Worm (Caenorhabditis elegans): Measurements from ENCODE around the gene mdmh-35.

mdmh-35 gene

DNA sequence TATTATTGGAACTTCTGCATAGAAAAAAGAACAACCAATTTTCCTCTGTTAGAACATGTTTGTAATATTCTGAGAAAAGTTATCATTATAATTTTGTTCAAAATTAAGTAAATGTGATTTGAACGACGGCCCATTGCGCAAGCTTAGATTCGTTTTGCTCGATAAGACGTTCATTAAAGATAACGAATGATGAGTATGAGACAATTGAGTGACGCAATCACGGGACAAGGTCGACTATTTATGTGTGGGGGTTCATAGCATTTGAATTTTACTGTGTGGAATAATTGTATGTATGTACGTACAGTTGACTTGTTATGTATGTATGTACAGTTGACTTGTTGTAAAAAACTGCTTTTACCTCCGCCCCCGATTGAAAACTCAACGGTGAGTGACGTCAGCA is 36.2 kb downstream of the mdmh-35 start:
- TF ChIP-seq him-1 (tag; optimal IDR thresholded peaks at IDR 0.05) (no peak), dao-5 (tag; optimal IDR thresholded peaks at IDR 0.05) (no peak), W03F9.2 (tag; optimal IDR thresholded peaks at IDR 0.05) (no peak)

DNA sequence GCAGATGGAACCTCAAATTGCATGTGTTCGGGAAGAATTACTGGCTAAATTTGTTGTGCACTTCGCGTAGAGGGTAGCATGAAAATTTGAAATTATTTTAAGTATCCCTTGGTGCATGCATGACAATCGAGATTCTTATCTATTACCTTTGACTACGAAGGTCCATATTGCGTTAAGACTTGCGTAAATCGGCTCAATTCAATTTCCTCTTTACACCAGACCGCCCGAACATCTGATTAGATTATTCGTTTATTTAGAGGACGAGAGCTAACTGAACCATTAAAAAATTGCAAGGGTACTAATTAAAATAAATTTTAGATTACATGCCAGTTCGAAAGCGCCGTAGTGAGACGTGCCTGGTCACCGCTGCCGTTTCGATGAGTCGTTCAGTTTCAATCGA is 37.9 kb downstream of the mdmh-35 start:
- TF ChIP-seq dao-5 (tag; optimal IDR thresholded peaks at IDR 0.05) (no peak), him-1 (tag; optimal IDR thresholded peaks at IDR 0.05) (no peak), W03F9.2 (tag; optimal IDR thresholded peaks at IDR 0.05) (no peak)

DNA sequence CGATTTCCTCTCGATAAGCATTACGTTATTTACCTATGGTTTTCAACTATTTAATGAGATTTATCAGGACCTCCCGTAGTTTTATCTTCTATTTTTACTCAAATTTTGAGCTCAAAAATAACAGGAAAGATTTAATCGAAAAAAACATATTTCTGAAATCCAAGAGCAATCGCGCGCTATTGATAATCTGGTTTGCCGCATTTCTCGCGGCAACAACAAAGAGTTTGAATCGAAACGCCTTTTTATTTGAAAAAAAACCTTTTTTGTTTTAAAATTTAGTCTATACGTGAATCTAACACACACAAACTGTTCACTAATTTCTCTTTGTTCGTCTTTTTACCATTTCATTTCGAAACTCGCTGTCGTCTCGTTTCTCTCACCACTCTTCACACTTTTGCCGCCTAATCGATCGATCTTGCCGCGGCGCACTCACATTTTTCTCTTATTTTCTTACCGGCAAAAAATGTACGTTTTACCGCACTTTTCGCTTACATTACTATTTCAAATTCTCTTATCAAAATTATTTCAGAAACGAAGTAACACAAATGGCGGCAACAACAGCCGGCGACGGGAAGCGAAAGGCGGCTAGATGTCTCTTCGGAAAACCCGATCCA is 39.2 kb downstream of the mdmh-35 start, which contains the start of gene cki-2:
Gene cki-2, plus strand, starts transcription at position 337 of the 614 bp plus-strand sequence.
- TF ChIP-seq dao-5 (tag; optimal IDR thresholded peaks at IDR 0.05) (no peak), W03F9.2 (tag; optimal IDR thresholded peaks at IDR 0.05) (no peak), him-1 (tag; optimal IDR thresholded peaks at IDR 0.05) (no peak)

DNA sequence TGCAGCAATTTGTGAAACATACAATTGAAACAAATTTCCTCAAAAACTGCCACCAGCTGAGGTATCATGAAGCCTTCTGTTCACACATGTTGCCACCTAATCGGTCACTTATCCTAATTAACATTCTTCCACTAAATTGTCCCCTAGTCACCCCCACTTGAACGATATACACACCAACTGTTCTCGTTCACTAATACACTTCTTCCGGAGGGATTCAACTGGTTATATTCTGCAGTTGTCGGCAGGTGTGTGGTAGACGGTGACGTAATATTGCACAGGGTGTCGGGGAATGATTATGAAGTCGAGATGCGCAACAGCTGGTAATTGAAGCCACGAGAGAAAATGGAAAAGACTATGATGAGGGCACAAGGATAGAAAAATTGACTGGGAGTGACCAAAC is 40.1 kb downstream of the mdmh-35 start:
- TF ChIP-seq W03F9.2 (tag; optimal IDR thresholded peaks at IDR 0.05) (no peak), him-1 (tag; optimal IDR thresholded peaks at IDR 0.05) (no peak), dao-5 (tag; optimal IDR thresholded peaks at IDR 0.05) (no peak)

DNA sequence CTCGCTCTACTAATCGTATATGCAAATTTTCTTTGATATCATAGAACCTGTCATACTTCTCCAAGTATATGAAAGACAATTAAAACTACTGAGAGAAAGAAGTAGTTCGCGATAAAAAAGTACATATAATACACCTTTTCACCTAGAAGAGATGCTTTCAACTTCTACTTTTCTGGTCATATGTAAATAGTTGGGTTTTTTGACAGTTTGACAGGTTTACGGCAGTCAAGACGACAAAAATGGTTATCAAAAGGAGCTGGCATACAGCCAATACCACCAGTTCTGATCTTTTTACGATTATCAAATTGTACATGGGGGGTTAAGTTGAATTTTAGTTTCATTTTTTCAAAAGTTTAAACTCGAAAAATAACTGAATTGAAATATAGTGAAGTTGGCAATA is 40.6 kb downstream of the mdmh-35 start:
- TF ChIP-seq W03F9.2 (tag; optimal IDR thresholded peaks at IDR 0.05) (no peak), dao-5 (tag; optimal IDR thresholded peaks at IDR 0.05) (no peak), him-1 (tag; optimal IDR thresholded peaks at IDR 0.05) (no peak)

DNA sequence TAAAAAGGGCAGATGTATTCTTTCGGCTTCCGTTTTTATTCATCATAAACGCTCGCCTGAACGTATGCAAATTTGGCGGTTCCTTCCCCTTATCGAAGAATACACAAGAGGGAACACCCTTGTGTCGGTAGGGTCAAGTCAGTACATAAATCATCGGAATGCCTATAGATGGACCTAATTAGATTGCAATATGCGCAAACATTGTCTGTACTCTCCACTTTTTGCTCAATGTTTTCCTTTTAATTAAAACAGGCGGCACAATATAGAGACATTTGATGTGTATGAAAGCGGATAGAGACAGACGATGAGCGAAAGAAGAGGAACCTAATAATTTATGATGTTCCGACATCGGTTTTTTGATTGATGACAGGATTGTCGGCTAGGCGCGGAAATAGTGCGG is 41.3 kb downstream of the mdmh-35 start:
- TF ChIP-seq dao-5 (tag; optimal IDR thresholded peaks at IDR 0.05) (no peak), him-1 (tag; optimal IDR thresholded peaks at IDR 0.05) (no peak), W03F9.2 (tag; optimal IDR thresholded peaks at IDR 0.05) (no peak)

DNA sequence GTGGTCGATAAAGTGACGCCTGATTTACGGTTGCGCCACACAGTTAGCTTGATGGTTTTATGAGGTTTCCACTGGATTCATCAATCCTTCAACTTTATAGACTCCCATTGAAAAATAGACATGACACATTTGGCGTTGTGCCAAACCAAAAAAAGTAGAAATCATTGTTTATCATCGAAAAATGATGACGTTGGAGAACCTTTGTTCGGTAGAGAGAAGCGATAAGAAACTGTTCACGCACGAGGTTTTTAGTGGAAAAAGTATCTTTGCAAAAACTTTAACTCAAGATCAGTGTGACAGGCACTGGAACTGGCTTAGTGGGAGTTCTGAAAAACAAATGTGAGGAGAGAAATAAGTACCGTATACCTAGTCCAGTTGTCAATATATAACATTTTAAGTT is 41.9 kb downstream of the mdmh-35 start:
- no peak for TF ChIP-seq him-1 (tag; optimal IDR thresholded peaks at IDR 0.05)
- no peak for TF ChIP-seq W03F9.2 (tag; optimal IDR thresholded peaks at IDR 0.05)
- no peak for TF ChIP-seq dao-5 (tag; optimal IDR thresholded peaks at IDR 0.05)

DNA sequence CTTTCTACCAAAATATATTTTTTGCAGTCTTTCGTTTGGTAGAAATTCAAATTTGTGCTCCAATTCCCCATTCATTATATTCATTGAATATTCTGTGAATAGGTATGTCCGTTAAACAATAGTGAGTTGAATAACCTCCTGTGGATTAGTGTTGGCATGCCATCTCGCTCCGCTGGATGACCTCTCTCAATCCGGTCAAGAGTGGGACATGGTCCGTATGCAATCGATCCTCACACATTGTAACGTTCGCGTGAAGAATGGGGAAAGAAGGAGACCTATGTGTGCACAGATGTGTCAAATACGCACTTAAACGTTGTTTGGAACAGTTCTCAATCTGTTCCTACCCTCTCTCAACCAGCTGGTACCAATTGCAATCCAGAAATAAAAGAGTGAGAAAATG is 42.3 kb downstream of the mdmh-35 start:
- no peak for TF ChIP-seq him-1 (tag; optimal IDR thresholded peaks at IDR 0.05)
- TF ChIP-seq W03F9.2 (tag; optimal IDR thresholded peaks at IDR 0.05) = no peak
- TF ChIP-seq dao-5 (tag; optimal IDR thresholded peaks at IDR 0.05) = no peak

DNA sequence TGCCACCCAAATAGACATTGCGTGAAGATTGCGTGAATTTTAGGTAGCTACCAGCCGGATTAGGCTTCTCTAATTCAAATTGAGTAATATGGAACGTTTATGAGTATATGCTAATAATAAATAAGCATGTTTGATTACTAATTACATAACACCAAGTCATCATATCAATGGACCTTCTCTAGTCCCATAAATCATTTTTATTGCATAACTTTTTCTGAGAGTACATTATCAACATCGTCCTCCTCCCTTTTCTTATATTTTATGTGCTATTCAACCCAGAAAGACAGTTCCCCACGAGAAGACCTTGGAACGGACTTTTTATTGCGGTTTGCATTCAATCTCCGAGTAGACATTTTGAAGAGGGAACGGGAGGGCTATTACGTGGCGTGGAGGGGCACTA is 43.2 kb downstream of the mdmh-35 start:
- TF ChIP-seq W03F9.2 (tag; optimal IDR thresholded peaks at IDR 0.05) = no peak
- no peak for TF ChIP-seq him-1 (tag; optimal IDR thresholded peaks at IDR 0.05)
- no peak for TF ChIP-seq dao-5 (tag; optimal IDR thresholded peaks at IDR 0.05)

DNA sequence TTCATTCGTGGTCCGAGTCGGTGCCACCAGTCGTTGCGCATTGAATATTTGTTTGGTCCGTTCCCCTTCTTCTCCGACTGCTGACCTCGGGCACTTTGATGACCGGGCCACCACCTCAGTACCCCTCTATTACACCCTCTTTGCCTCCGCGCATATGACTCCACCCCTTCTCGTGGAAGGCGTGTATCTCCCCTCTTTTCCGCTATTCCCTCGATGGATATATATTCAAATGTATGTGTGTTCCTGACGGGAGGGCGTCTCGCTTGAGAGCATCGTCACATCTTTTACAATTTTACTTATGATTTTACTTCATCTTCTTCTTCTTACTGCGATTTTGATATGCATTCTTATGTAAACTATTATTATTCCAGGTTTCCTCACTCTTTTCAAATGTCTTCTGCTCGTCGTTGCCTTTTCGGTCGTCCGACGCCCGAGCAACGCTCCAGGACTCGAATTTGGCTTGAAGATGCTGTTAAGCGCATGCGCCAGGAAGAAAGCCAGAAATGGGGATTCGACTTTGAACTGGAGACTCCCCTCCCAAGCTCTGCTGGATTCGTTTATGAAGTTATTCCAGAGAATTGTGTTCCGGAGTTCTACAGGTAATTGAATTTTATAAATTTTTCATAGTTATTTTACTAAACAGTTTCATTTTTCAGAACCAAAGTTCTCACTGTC is 44.5 kb downstream of the mdmh-35 start, which contains the start of gene cki-1:
Gene cki-1, plus strand, starts transcription at position 372 of the 675 bp plus-strand sequence.
- TF ChIP-seq W03F9.2 (tag; optimal IDR thresholded peaks at IDR 0.05) (no peak), dao-5 (tag; optimal IDR thresholded peaks at IDR 0.05) (no peak), him-1 (tag; optimal IDR thresholded peaks at IDR 0.05) (no peak)

DNA sequence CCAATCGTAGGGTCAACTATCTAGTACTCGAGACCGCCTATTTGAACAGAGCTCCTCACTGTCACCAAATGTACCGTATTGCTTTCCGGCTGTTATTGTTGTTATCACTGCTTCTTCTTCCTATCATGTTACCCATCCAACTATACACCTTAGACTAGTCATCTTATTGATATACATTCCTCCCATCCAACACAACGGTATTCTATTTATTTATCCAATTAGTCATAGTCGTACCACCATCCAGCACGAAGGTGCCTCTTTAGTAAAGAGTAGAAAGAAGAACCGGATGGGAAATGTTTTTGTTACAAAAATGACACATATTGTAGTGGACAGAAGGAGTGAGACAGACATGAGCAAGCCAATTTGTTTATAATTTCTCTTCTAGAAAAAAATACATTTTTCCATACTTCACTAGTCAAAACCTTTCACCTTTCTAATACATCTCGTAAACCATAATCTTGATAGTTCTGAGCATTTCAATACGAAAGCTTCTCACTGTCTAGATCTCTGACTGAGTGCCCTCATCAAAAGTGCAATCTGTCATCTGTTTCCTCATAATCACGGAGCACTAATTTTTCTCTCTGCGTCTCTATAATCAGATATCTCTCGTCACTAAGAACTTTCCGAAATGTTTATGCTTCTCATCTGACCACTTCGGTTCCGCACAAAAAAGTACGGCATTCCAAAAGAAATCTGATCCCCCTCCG is 45.2 kb downstream of the mdmh-35 start:
- TF ChIP-seq dao-5 (tag; optimal IDR thresholded peaks at IDR 0.05) = no peak
- TF ChIP-seq him-1 (tag; optimal IDR thresholded peaks at IDR 0.05) = no peak
- no peak for TF ChIP-seq W03F9.2 (tag; optimal IDR thresholded peaks at IDR 0.05)

DNA sequence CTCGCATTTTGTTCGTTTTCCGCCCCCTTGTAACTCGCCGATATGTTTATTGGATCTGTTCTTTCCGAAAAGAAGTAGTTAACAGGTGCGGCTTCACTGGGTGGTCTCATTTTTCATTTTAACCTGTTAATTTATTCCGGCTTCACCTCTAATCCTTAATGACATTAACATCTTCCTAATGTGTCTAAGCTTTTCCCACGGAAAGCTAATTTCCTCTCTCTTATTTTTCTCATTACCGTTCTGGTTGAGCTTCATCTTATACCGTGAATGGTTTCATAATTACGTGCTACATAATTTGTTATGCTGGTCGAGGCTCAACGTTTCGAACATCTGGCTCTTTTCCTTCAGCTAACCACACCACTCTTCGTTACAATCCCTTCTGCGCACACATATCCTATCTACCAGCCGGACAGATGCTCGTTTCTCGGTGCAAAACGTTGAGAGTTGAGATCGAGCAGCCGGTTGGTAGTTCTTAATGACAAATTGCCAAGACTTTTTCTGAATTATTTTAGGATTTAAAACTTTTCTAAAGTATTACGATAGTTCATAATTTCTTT is 46.1 kb downstream of the mdmh-35 start:
- TF ChIP-seq dao-5 (tag; optimal IDR thresholded peaks at IDR 0.05) (no peak), W03F9.2 (tag; optimal IDR thresholded peaks at IDR 0.05) (no peak)

DNA sequence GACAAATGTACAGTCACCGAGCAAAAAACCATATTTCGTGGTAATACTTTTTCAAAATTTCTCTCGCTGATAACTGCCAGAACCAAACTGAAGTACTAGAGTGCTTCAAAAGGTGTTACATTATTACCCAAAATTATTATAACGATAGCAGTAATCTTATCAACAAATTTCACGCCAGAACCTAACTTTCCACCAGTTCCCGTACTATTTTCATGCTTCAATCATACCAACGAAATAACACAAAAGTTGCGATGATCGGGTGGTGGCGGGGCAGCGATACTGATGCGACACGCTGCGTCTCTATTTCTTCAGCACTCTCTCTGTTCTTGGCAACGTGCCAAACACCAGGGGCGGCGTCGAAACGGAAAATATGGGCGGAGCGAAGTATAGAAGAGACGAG is 46.6 kb downstream of the mdmh-35 start:
- no peak for TF ChIP-seq W03F9.2 (tag; optimal IDR thresholded peaks at IDR 0.05)
- no peak for TF ChIP-seq dao-5 (tag; optimal IDR thresholded peaks at IDR 0.05)
- TF ChIP-seq him-1 (tag; optimal IDR thresholded peaks at IDR 0.05) = no peak

DNA sequence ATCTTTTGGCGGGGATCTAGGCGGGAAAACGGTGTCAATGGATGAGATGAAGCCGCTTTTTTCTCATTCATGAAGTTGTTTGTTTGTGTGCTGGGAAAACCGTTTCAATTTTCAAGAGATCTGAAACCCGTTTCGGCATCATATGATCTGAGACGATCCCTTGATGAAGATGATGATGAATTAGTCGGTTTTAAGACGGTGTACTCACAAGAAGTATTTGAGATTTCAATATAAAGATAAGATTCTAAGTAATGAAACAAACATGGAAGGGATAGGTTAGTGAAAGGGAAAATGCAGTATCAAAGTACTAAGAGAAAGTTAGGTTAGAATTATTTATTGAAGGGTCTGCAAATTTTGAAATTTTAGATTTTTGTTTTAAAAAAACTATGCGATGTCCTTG is 47.4 kb downstream of the mdmh-35 start:
- TF ChIP-seq dao-5 (tag; optimal IDR thresholded peaks at IDR 0.05) (no peak), W03F9.2 (tag; optimal IDR thresholded peaks at IDR 0.05) (no peak), him-1 (tag; optimal IDR thresholded peaks at IDR 0.05) (no peak)
